Fruit fly (Drosophila melanogaster) whole organism, adult: ENCODE data around the gene HP1c.

Experiments
- CG11617 ChIP-seq: fragments of 200-800 bp; sonication (Bioruptor generic); optimal IDR thresholded peaks from 2 replicates; lab custom pipeline; 2017; ENCODE audit warnings: mild to moderate bottlenecking, missing biosample characterization, missing genetic modification reagents, missing genetic modification characterization
- kay ChIP-seq: fragments of 200-800 bp; sonication (Bioruptor generic); peaks from one replicate; lab custom pipeline; 2016; ENCODE audit warnings: missing biosample characterization, missing genetic modification characterization, borderline replicate concordance
- tj ChIP-seq: fragments of 200-800 bp; sonication (Bioruptor generic); optimal IDR thresholded peaks from 3 replicates; lab custom pipeline; 2017; ENCODE audit warnings: missing biosample characterization, mild to moderate bottlenecking, missing genetic modification characterization, moderate library complexity

DNA sequence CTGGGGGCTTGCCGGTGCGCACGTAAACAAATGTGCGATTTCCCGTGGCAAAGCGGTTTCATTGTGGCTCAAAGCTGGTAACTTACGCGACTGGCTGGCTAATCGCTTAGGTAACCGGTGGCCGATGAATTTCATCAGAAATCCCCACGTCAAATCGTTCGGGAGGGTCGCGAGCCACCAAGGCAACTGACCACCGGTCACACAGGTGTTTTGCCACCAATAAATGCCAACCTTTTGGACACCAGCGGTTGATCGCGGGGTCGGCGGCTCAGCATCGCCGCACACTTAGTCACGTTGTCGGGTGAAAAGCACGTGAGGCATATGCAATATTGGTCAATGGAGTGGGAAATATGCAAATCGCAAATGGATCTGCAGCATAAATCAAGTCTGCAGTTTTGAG is 31.0 kb downstream of the HP1c start:
- TF ChIP-seq tj (GFP tag; lab: Kevin White, UChicago) (no peak), kay (no peak), CG11617 (GFP tag; lab: Kevin White, UChicago) (no peak)
